Worm (Caenorhabditis elegans) whole organism, young adult: ENCODE results near the gene ZK84.1.

Experiments
- B0336.3 ChIP-seq: fragments of 200-800 bp; sonication (Bioruptor generic); IDR thresholded peaks from 2 replicates; pipeline ENCODE4 v1.3.6; 2022; ENCODE audit warnings: missing genetic modification characterization, missing compliant biosample characterization
- C17E4.6 ChIP-seq: fragments of 200-800 bp; sonication (Bioruptor generic); IDR thresholded peaks from 2 replicates; pipeline ENCODE4 v1.3.6; 2022; ENCODE audit warnings: missing genetic modification reagents, missing genetic modification characterization, missing compliant biosample characterization
- F10E7.11 ChIP-seq: sonication (generic microtip); optimal IDR thresholded peaks from 2 replicates; lab custom pipeline; 2017; ENCODE audit warnings: mild to moderate bottlenecking, missing genetic modification characterization, moderate library complexity, missing compliant biosample characterization
- F23B12.7 ChIP-seq: sonication (generic microtip); optimal IDR thresholded peaks from 2 replicates; lab custom pipeline; 2017; ENCODE audit warnings: missing genetic modification characterization, mild to moderate bottlenecking, missing compliant biosample characterization, antibody characterized with exemption, moderate library complexity; ENCODE audit not compliant: insufficient read depth
- F57A8.1 ChIP-seq: fragments of 200-800 bp; sonication (Bioruptor generic); optimal IDR thresholded peaks from 2 replicates; lab custom pipeline; 2018; ENCODE audit warnings: mild to moderate bottlenecking, missing genetic modification characterization, moderate library complexity, missing compliant biosample characterization
- K11D2.4 ChIP-seq: fragments of 200-800 bp; sonication (Bioruptor generic); IDR thresholded peaks from 2 replicates; pipeline ENCODE4 v1.3.6; 2022; ENCODE audit warnings: missing genetic modification reagents, missing genetic modification characterization, missing compliant biosample characterization
- K12H6.12 ChIP-seq: fragments of 200-800 bp; sonication (Bioruptor generic); optimal IDR thresholded peaks from 2 replicates; lab custom pipeline; 2018; ENCODE audit warnings: mild to moderate bottlenecking, missing genetic modification characterization, missing compliant biosample characterization
- T07F8.4 ChIP-seq: sonication (generic microtip); optimal IDR thresholded peaks from 2 replicates; lab custom pipeline; 2016; ENCODE audit warnings: mild to moderate bottlenecking, missing genetic modification characterization, moderate library complexity, missing compliant biosample characterization
- Y56A3A.18 ChIP-seq: fragments of 200-800 bp; sonication (Bioruptor generic); IDR thresholded peaks from 2 replicates; pipeline ENCODE4 v1.3.6; 2022; ENCODE audit warnings: missing genetic modification reagents, missing genetic modification characterization, missing compliant biosample characterization
- ama-1 ChIP-seq, 3 experiments: fragments of 150-350 bp in 1 of 3; sonication (generic microtip) in 2 of 3; optimal IDR thresholded peaks; 2 replicates each; lab custom pipeline; 2014 to 2018; ENCODE audit warnings: missing biosample characterization in 2 of 3, missing genetic modification characterization in 2 of 3, missing genetic modification reagents in 2 of 3
- atf-7 ChIP-seq: sonication (generic microtip); optimal IDR thresholded peaks from 2 replicates; lab custom pipeline; 2017; ENCODE audit warnings: mild to moderate bottlenecking, missing genetic modification characterization, missing compliant biosample characterization
- cebp-1 ChIP-seq, 2 experiments: fragments of 200-800 bp in 1 of 2; sonication (Bioruptor generic) in 1 of 2; sonication (generic microtip) in 1 of 2; IDR thresholded peaks in 1 of 2; optimal IDR thresholded peaks in 1 of 2; 2 replicates each; pipeline versions ENCODE4 v1.3.6 to Lab custom; 2017 to 2022; ENCODE audit warnings: missing compliant biosample characterization in 2 of 2, missing genetic modification characterization in 2 of 2, mild to moderate bottlenecking in 1 of 2, missing genetic modification reagents in 1 of 2, moderate library complexity in 1 of 2
- ceh-58 ChIP-seq: fragments of 200-800 bp; sonication (Bioruptor generic); IDR thresholded peaks from 2 replicates; pipeline ENCODE4 v1.3.6; 2022; ENCODE audit warnings: missing genetic modification characterization, missing compliant biosample characterization
- egrh-3 ChIP-seq: fragments of 200-800 bp; sonication (Bioruptor generic); IDR thresholded peaks from 2 replicates; pipeline ENCODE4 v1.3.6; 2022; ENCODE audit warnings: missing genetic modification reagents, missing genetic modification characterization, missing compliant biosample characterization
- ets-4 ChIP-seq: fragments of 200-800 bp; sonication (Bioruptor generic); optimal IDR thresholded peaks from 2 replicates; lab custom pipeline; 2018; ENCODE audit warnings: mild to moderate bottlenecking, missing genetic modification characterization, missing compliant biosample characterization
- gei-17 ChIP-seq: fragments of 200-800 bp; sonication (Bioruptor generic); optimal IDR thresholded peaks from 2 replicates; lab custom pipeline; 2018; ENCODE audit warnings: mild to moderate bottlenecking, missing genetic modification characterization, missing compliant biosample characterization
- hlh-26 ChIP-seq: fragments of 200-800 bp; sonication (Bioruptor generic); conservative IDR thresholded peaks from 2 replicates; pipeline ENCODE4 v1.3.6; 2022; ENCODE audit warnings: missing genetic modification reagents, missing genetic modification characterization, missing compliant biosample characterization
- hmg-20 ChIP-seq: fragments of 200-800 bp; sonication (Bioruptor generic); IDR thresholded peaks from 2 replicates; pipeline ENCODE4 v1.3.6; 2022; ENCODE audit warnings: missing genetic modification reagents, missing genetic modification characterization, missing compliant biosample characterization
- hsf-1 ChIP-seq: fragments of 200-800 bp; sonication (Bioruptor generic); IDR thresholded peaks from 2 replicates; pipeline ENCODE4 v1.3.6; 2022; ENCODE audit warnings: missing genetic modification reagents, missing genetic modification characterization, missing compliant biosample characterization
- let-607 ChIP-seq, 2 experiments: fragments of 200-800 bp in 1 of 2; sonication (Bioruptor generic) in 1 of 2; sonication (generic microtip) in 1 of 2; optimal IDR thresholded peaks; 2 replicates each; lab custom pipeline; 2016 to 2018; ENCODE audit warnings: mild to moderate bottlenecking in 2 of 2, missing compliant biosample characterization in 2 of 2, missing genetic modification characterization in 2 of 2, moderate library complexity in 2 of 2, missing genotype in 1 of 2
- lin-40 ChIP-seq: sonication (generic microtip); optimal IDR thresholded peaks from 2 replicates; lab custom pipeline; 2016; ENCODE audit warnings: missing genetic modification characterization, mild to moderate bottlenecking, missing compliant biosample characterization, missing genotype, missing genetic modification reagents
- lsy-27 ChIP-seq: sonication (generic microtip); optimal IDR thresholded peaks from 2 replicates; lab custom pipeline; 2017; ENCODE audit warnings: missing genetic modification characterization, mild to moderate bottlenecking, missing compliant biosample characterization, antibody characterized with exemption, missing genotype, borderline replicate concordance; ENCODE audit not compliant: insufficient read depth
- madf-6 ChIP-seq: fragments of 200-800 bp; sonication (Bioruptor generic); IDR thresholded peaks from 2 replicates; pipeline ENCODE4 v1.3.6; 2022; ENCODE audit warnings: missing genetic modification reagents, missing genetic modification characterization, missing compliant biosample characterization
- mcd-1 ChIP-seq: fragments of 200-800 bp; sonication (Bioruptor generic); IDR thresholded peaks from 2 replicates; pipeline ENCODE4 v1.3.6; 2022; ENCODE audit warnings: missing genetic modification reagents, missing genetic modification characterization, missing compliant biosample characterization
- mel-28 ChIP-seq: sonication (generic microtip); optimal IDR thresholded peaks from 2 replicates; lab custom pipeline; 2016; ENCODE audit warnings: borderline replicate concordance, mild to moderate bottlenecking, missing genetic modification characterization, missing compliant biosample characterization
- mes-4 ChIP-seq: sonication (generic microtip); optimal IDR thresholded peaks from 2 replicates; lab custom pipeline; 2016; ENCODE audit warnings: missing genotype, missing genetic modification characterization, missing compliant biosample characterization
- mxl-1 ChIP-seq: sonication (generic microtip); optimal IDR thresholded peaks from 2 replicates; lab custom pipeline; 2016; ENCODE audit warnings: missing genetic modification characterization, missing compliant biosample characterization
- nhr-80 ChIP-seq: sonication (generic microtip); optimal IDR thresholded peaks from 2 replicates; lab custom pipeline; 2016; ENCODE audit warnings: missing genetic modification characterization, missing compliant biosample characterization
- pbrm-1 ChIP-seq: fragments of 200-800 bp; sonication (Bioruptor generic); IDR thresholded peaks from 2 replicates; pipeline ENCODE4 v1.3.6; 2022; ENCODE audit warnings: missing genetic modification reagents, missing genetic modification characterization, missing compliant biosample characterization
- rcor-1 ChIP-seq: fragments of 200-800 bp; sonication (Bioruptor generic); IDR thresholded peaks from 2 replicates; pipeline ENCODE4 v1.3.6; 2022; ENCODE audit warnings: missing genetic modification reagents, missing genetic modification characterization, missing compliant biosample characterization
- repo-1 ChIP-seq: sonication (generic microtip); optimal IDR thresholded peaks from 2 replicates; lab custom pipeline; 2017; ENCODE audit warnings: mild to moderate bottlenecking, missing genetic modification characterization, missing compliant biosample characterization
- rpc-1 ChIP-seq, 2 experiments: fragments of 150-350 bp in 1 of 2; sonication (generic microtip) in 1 of 2; optimal IDR thresholded peaks; 2 replicates each; lab custom pipeline; 2014 to 2018; ENCODE audit warnings: missing biosample characterization in 1 of 2, missing genetic modification characterization in 1 of 2, missing genetic modification reagents in 1 of 2, missing genotype in 1 of 2
- sea-2 ChIP-seq: fragments of 200-800 bp; sonication (Bioruptor generic); IDR thresholded peaks from 2 replicates; pipeline ENCODE4 v1.3.6; 2022; ENCODE audit warnings: missing genetic modification characterization, missing compliant biosample characterization
- snpc-1.3 ChIP-seq: sonication (generic microtip); optimal IDR thresholded peaks from 2 replicates; lab custom pipeline; 2017; ENCODE audit warnings: missing genetic modification characterization, mild to moderate bottlenecking, missing compliant biosample characterization, antibody characterized with exemption, moderate library complexity, missing genotype, missing genetic modification reagents; ENCODE audit not compliant: insufficient read depth
- somi-1 ChIP-seq: fragments of 200-800 bp; sonication (Bioruptor generic); optimal IDR thresholded peaks from 2 replicates; lab custom pipeline; 2018; ENCODE audit warnings: mild to moderate bottlenecking, missing genetic modification characterization, missing compliant biosample characterization
- sptf-2 ChIP-seq: fragments of 200-800 bp; sonication (Bioruptor generic); optimal IDR thresholded peaks from 2 replicates; lab custom pipeline; 2018; ENCODE audit warnings: mild to moderate bottlenecking, missing genetic modification characterization, missing compliant biosample characterization
- zfh-2 ChIP-seq: fragments of 200-800 bp; sonication (Bioruptor generic); conservative IDR thresholded peaks from 2 replicates; pipeline ENCODE4 v1.3.6; 2022; ENCODE audit warnings: missing genetic modification reagents, missing genetic modification characterization, missing compliant biosample characterization
- ztf-22 ChIP-seq: fragments of 200-800 bp; sonication (Bioruptor generic); optimal IDR thresholded peaks from 2 replicates; lab custom pipeline; 2018; ENCODE audit warnings: mild to moderate bottlenecking, missing genetic modification characterization, moderate library complexity, missing compliant biosample characterization
- ztf-6 ChIP-seq: fragments of 200-800 bp; sonication (Bioruptor generic); IDR thresholded peaks from 2 replicates; pipeline ENCODE4 v1.3.6; 2022; ENCODE audit warnings: missing genetic modification reagents, missing genetic modification characterization, missing compliant biosample characterization

Gene ZK84.1

DNA sequence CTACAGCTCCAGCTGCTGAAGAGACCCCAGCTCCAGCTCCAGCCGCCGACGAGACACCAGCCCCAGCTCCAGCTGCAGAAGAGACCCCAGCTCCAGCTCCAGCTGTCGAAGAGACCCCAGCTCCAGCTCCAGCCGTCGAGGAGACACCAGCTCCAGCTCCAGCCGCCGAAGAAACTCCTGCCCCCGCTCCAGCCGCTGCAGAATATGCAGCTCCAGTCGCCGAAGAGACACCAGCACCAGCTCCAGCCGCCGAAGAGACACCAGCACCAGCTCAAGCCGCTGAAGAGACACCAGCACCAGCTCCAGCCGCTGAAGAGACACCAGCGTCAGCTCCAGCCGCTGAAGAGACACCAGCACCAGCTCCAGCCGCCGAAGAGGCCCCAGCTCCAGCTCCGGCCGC is 2.1 kb downstream of the ZK84.1 start:
- peak; percentile 16; the same call in 1 of the 2 replicates for TF ChIP-seq mcd-1 (GFP tag; lab: Robert Waterston, UW)
- TF ChIP-seq B0336.3 (GFP tag; lab: Robert Waterston, UW) = no peak
- no peak for TF ChIP-seq mel-28
- TF ChIP-seq cebp-1 (GFP tag; IDR thresholded peaks at IDR 0.05; lab: Robert Waterston, UW) = no peak
- TF ChIP-seq cebp-1 (tag; optimal IDR thresholded peaks at IDR 0.05; lab: Kevin White, UChicago) = no peak
- peak; percentile 98 for TF ChIP-seq egrh-3
- TF ChIP-seq pbrm-1 (GFP tag; lab: Robert Waterston, UW) = no peak
- no peak for TF ChIP-seq rcor-1 (GFP tag; lab: Robert Waterston, UW)
- TF ChIP-seq zfh-2 (GFP tag; lab: Robert Waterston, UW) = peak; percentile 83

DNA sequence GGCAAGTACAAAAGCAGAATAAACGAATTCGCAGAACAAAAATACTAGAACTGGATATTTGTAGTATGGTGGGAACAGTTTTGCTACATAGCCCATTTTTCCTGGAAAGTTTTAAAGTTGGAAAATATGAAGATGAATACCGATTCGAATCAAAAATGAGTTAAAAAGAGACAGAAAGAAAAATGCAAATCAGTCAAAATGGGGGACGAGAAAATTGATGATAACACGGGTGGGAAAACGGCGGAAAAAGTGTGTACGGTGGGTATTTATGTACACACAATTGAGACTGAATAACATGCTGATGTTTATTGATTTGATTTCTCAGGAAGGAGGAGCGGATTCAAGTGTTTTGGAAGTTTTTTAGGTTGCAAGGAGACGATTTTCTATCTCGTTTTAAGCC is 4.4 kb downstream of the ZK84.1 start, which contains the start of gene R12C12.9:
TSS of gene R12C12.9 (minus strand) at position 101 of the 400 bp plus-strand sequence.
- TF ChIP-seq ceh-58 (no peak), sea-2 (GFP tag; lab: Robert Waterston, UW) (no peak), ztf-6 (no peak), K11D2.4 (no peak), ets-4 (GFP tag; lab: Kevin White, UChicago) (no peak), hmg-20 (GFP tag; lab: Robert Waterston, UW) (no peak)

DNA sequence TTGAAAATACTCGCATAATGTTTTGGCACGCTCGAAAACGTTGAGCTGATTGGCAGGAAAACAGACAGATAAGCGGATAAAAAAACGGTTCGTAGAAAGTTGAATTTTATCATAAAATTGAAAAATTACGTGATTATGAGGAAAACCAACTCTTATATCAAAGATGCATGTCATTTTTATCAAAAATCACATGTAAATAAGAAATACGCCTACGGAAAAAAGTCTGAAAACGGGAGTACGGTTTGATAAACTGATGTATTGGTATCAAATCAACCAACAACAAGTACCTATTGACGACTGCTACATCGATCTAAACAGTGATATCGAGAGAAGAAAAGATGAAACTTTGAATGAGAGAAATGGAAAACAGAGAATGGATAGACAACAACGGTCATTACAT is 5.2 kb downstream of the ZK84.1 start:
- TF ChIP-seq madf-6 (GFP tag; lab: Robert Waterston, UW) = no peak
- no peak for TF ChIP-seq hlh-26 (GFP tag; lab: Robert Waterston, UW)
- no peak for TF ChIP-seq zfh-2 (GFP tag; lab: Robert Waterston, UW)
- peak; percentile 40 for TF ChIP-seq nhr-80 (tag; lab: Kevin White, UChicago)
- no peak for TF ChIP-seq mxl-1 (tag; lab: Kevin White, UChicago)
- no peak for TF ChIP-seq rpc-1 (optimal IDR thresholded peaks at IDR 0.05; lab: Kevin White, UChicago)
- no peak for TF ChIP-seq rpc-1 (tag; optimal IDR thresholded peaks at IDR 0.05; lab: Kevin White, UChicago)
- TF ChIP-seq repo-1 = no peak
- TF ChIP-seq T07F8.4 = no peak
- no peak for TF ChIP-seq rcor-1 (GFP tag; lab: Robert Waterston, UW)

DNA sequence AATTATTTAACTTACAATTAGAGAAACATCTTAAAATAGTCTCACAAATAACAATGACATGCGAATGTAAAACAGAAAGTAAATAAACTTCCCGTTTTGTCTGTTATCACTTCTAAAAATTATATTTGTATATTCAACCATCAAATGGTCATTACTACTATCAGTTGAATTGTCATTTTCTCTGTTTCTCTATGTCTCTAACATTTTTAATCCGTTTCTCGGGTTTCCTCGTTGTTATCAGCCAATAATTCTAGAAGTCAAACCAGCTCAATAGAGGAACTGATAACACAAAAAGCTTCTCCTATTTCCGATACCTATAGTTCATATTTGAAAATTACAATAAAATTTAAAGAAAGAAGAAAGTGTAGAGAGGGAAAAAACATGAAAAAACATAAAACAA is 6.2 kb downstream of the ZK84.1 start:
- TF ChIP-seq nhr-80 (tag; lab: Kevin White, UChicago) (peak; percentile 94), ztf-22 (peak; percentile 17), lin-40 (tag; lab: Kevin White, UChicago) (peak; percentile 22), ama-1 (optimal IDR thresholded peaks at IDR 0.05; lab: Kevin White, UChicago) (no peak), ama-1 (GFP tag; optimal IDR thresholded peaks at IDR 0.05; lab: Kevin White, UChicago) (no peak), ets-4 (GFP tag; lab: Kevin White, UChicago) (peak; percentile 91), snpc-1.3 (tag; lab: Kevin White, UChicago) (no peak), ceh-58 (no peak), atf-7 (peak; percentile 33), B0336.3 (GFP tag; lab: Robert Waterston, UW) (no peak), F23B12.7 (tag; lab: Kevin White, UChicago) (no peak), rcor-1 (GFP tag; lab: Robert Waterston, UW) (no peak), egrh-3 (no peak), gei-17 (GFP tag; lab: Kevin White, UChicago) (no peak)

DNA sequence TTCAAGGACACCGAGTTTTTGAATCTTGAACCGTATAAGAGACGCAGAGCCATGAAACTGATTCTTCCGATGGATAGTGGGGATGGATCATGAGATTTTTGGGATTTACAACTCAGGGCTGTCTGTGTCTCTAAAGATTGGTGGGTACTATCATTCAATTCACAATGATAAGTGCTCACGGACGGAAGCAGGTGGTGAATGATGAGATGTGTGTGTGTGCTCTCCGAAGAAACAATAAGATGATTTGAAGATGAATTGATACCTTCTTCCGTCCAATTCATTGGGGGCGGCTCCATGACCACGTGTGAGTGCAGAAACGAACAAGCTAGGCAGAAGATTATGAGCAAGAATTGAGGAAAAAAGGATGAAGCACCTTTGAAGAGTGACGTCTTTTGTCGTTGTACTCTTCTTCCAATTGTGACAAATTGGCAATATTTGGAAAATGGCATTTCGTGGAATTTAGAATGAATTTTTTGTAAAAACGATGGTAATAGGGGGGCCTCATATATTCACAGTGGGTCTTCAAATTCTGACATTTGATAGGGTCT is 8.2 kb downstream of the ZK84.1 start:
- no peak for TF ChIP-seq C17E4.6 (GFP tag; lab: Robert Waterston, UW)
- TF ChIP-seq lsy-27 = no peak
- TF ChIP-seq F57A8.1 (GFP tag; lab: Kevin White, UChicago) = no peak
- no peak for TF ChIP-seq cebp-1 (GFP tag; IDR thresholded peaks at IDR 0.05; lab: Robert Waterston, UW)
- TF ChIP-seq cebp-1 (tag; optimal IDR thresholded peaks at IDR 0.05; lab: Kevin White, UChicago) = no peak
- TF ChIP-seq sptf-2 (GFP tag; lab: Kevin White, UChicago) = no peak
- no peak for TF ChIP-seq ztf-6
- no peak for TF ChIP-seq mes-4
- no peak for TF ChIP-seq K12H6.12 (tag; lab: Kevin White, UChicago)
- TF ChIP-seq let-607 (tag; optimal IDR thresholded peaks at IDR 0.05; lab: Kevin White, UChicago) = no peak
- no peak for TF ChIP-seq F10E7.11
- TF ChIP-seq somi-1 (GFP tag; lab: Kevin White, UChicago) = no peak
- TF ChIP-seq hsf-1 (GFP tag; lab: Robert Waterston, UW) = no peak
- TF ChIP-seq Y56A3A.18 (GFP tag; lab: Robert Waterston, UW) = no peak
- no peak for TF ChIP-seq hmg-20 (GFP tag; lab: Robert Waterston, UW)
